Fruit fly (Drosophila melanogaster) whole organism, embryonic: ENCODE data around the gene foxo.
A peak's percentile ranks its signal among the peaks of the same experiment; 100 is the strongest.

Experiments
- Atf3 ChIP-seq: fragments of 200-800 bp; sonication (Bioruptor generic); optimal IDR thresholded peaks from 3 replicates; lab custom pipeline; 2016; ENCODE audit warnings: missing biosample characterization, missing genetic modification characterization
- Bgb ChIP-seq: fragments of 200-800 bp; sonication (Bioruptor generic); IDR thresholded peaks from 2 replicates; pipeline ENCODE4 v1.3.6; 2022; ENCODE audit warnings: missing biosample characterization, missing genetic modification characterization; ENCODE audit not compliant: partially characterized antibody
- BtbVII ChIP-seq: fragments of 200-800 bp; sonication (Bioruptor generic); optimal IDR thresholded peaks from 3 replicates; lab custom pipeline; 2017; ENCODE audit warnings: missing biosample characterization, mild to moderate bottlenecking, missing genetic modification characterization
- C15 ChIP-seq: fragments of 200-800 bp; sonication (Bioruptor generic); IDR thresholded peaks from 3 replicates; pipeline ENCODE4 v1.3.6; 2022; ENCODE audit warnings: missing biosample characterization, missing genetic modification characterization
- CG11093 ChIP-seq: fragments of 200-800 bp; sonication (Bioruptor generic); IDR thresholded peaks from 3 replicates; pipeline ENCODE4 v1.3.6; 2022; ENCODE audit warnings: missing biosample characterization, missing genetic modification characterization
- CG11695 ChIP-seq: fragments of 200-800 bp; sonication (Bioruptor generic); IDR thresholded peaks from 3 replicates; pipeline ENCODE4 v1.3.6; 2022; ENCODE audit warnings: missing biosample characterization, missing genetic modification characterization
- CG12071 ChIP-seq: fragments of 200-800 bp; sonication (Bioruptor generic); optimal IDR thresholded peaks from 3 replicates; lab custom pipeline; 2018; ENCODE audit warnings: missing biosample characterization, mild to moderate bottlenecking, missing genetic modification characterization
- CG15514 ChIP-seq: fragments of 200-800 bp; sonication (Bioruptor generic); optimal IDR thresholded peaks from 3 replicates; lab custom pipeline; 2017; ENCODE audit warnings: missing biosample characterization, missing genetic modification characterization, mild to moderate bottlenecking, moderate library complexity, missing genetic modification reagents
- CG17186 ChIP-seq: fragments of 200-800 bp; sonication (Bioruptor generic); optimal IDR thresholded peaks from 3 replicates; lab custom pipeline; 2017; ENCODE audit warnings: missing biosample characterization, missing genetic modification reagents, missing genetic modification characterization
- CG1792 ChIP-seq: fragments of 200-800 bp; sonication (Bioruptor generic); optimal IDR thresholded peaks from 2 replicates; lab custom pipeline; 2016; ENCODE audit warnings: missing biosample characterization, missing genetic modification characterization
- CG1832 ChIP-seq: fragments of 200-800 bp; sonication (Bioruptor generic); optimal IDR thresholded peaks from 2 replicates; lab custom pipeline; 2017; ENCODE audit warnings: missing biosample characterization, mild to moderate bottlenecking, missing genetic modification characterization, inconsistent platforms
- CG2202 ChIP-seq: fragments of 200-800 bp; sonication (Bioruptor generic); optimal IDR thresholded peaks from 2 replicates; lab custom pipeline; 2018; ENCODE audit warnings: missing biosample characterization, mild to moderate bottlenecking, missing genetic modification characterization
- CG32532 ChIP-seq: fragments of 200-800 bp; sonication (Bioruptor generic); IDR thresholded peaks from 2 replicates; pipeline ENCODE4 v1.3.6; 2022; ENCODE audit warnings: missing biosample characterization, missing genetic modification characterization
- CG34376 ChIP-seq: fragments of 200-800 bp; sonication (Bioruptor generic); optimal IDR thresholded peaks from 2 replicates; lab custom pipeline; 2018; ENCODE audit warnings: missing biosample characterization, mild to moderate bottlenecking, missing genetic modification characterization
- CG4282 ChIP-seq: fragments of 200-800 bp; sonication (Bioruptor generic); optimal IDR thresholded peaks from 2 replicates; lab custom pipeline; 2016; ENCODE audit warnings: missing biosample characterization, missing genetic modification characterization
- CG5180 ChIP-seq: fragments of 200-800 bp; sonication (Bioruptor generic); optimal IDR thresholded peaks from 3 replicates; lab custom pipeline; 2017; ENCODE audit warnings: missing biosample characterization, missing genetic modification characterization, mild to moderate bottlenecking, moderate library complexity, missing genetic modification reagents
- CG7987 ChIP-seq: fragments of 200-800 bp; sonication (Bioruptor generic); optimal IDR thresholded peaks from 2 replicates; lab custom pipeline; 2018; ENCODE audit warnings: missing biosample characterization, mild to moderate bottlenecking, missing genetic modification characterization, moderate library complexity
- CkIIα-i1 ChIP-seq: fragments of 200-800 bp; sonication (Bioruptor generic); IDR thresholded peaks from 2 replicates; pipeline ENCODE4 v1.3.6; 2022; ENCODE audit warnings: missing biosample characterization, missing genetic modification characterization
- Dfd ChIP-seq, 2 experiments: fragments of >200 bp; optimal IDR thresholded peaks; 2 replicates each; lab custom pipeline; 2017; ENCODE audit warnings: missing biosample characterization in 2 of 2, missing genetic modification characterization in 2 of 2
- E2f2 ChIP-seq: fragments of 200-800 bp; sonication (Bioruptor generic); IDR thresholded peaks from 2 replicates; pipeline ENCODE4 v1.3.6; 2022; ENCODE audit warnings: missing biosample characterization, missing genetic modification characterization
- Eip74EF ChIP-seq, 2 experiments: fragments of 200-800 bp in 1 of 2; fragments of >200 bp in 1 of 2; sonication (Bioruptor generic) in 1 of 2; optimal IDR thresholded peaks; 2 replicates each; lab custom pipeline; 2017 to 2019; ENCODE audit warnings: missing biosample characterization in 2 of 2, missing genetic modification characterization in 2 of 2, mild to moderate bottlenecking in 1 of 2, moderate library complexity in 1 of 2
- Ets65A ChIP-seq: fragments of 200-800 bp; sonication (Bioruptor generic); peaks from one replicate; lab custom pipeline; 2016; ENCODE audit warnings: missing biosample characterization, missing genetic modification characterization
- Hand ChIP-seq: fragments of 200-800 bp; sonication (Bioruptor generic); optimal IDR thresholded peaks from 2 replicates; lab custom pipeline; 2017; ENCODE audit warnings: mild to moderate bottlenecking, missing biosample characterization, missing genetic modification reagents, missing genetic modification characterization
- Hr3 ChIP-seq: fragments of 200-800 bp; sonication (Bioruptor generic); optimal IDR thresholded peaks from 3 replicates; lab custom pipeline; 2016; ENCODE audit warnings: missing biosample characterization, missing genetic modification characterization
- Med ChIP-seq: fragments of 200-800 bp; sonication (Bioruptor generic); peaks from one replicate; lab custom pipeline; 2016; ENCODE audit warnings: missing biosample characterization, missing genetic modification characterization, mild to moderate bottlenecking, inconsistent platforms, moderate library complexity
- Opbp ChIP-seq: fragments of 200-800 bp; sonication (Bioruptor generic); IDR thresholded peaks from 3 replicates; pipeline ENCODE4 v1.3.6; 2022; ENCODE audit warnings: missing biosample characterization, missing genetic modification characterization; ENCODE audit not compliant: partially characterized antibody
- Ravus ChIP-seq: fragments of 200-800 bp; sonication (Bioruptor generic); IDR thresholded peaks from 2 replicates; pipeline ENCODE4 v1.3.6; 2022; ENCODE audit warnings: missing biosample characterization, missing genetic modification characterization
- Sry-β ChIP-seq: fragments of 200-800 bp; sonication (Bioruptor generic); optimal IDR thresholded peaks from 2 replicates; lab custom pipeline; 2018; ENCODE audit warnings: missing biosample characterization, mild to moderate bottlenecking, missing genetic modification characterization, moderate library complexity
- Trl ChIP-seq, 3 experiments: fragments of >200 bp in 2 of 3; fragments of 200-800 bp in 1 of 3; sonication (Bioruptor generic) in 1 of 3; optimal IDR thresholded peaks; 2 replicates in 1 of 3; 3 replicates in 2 of 3; lab custom pipeline; 2016 to 2017; ENCODE audit warnings: missing biosample characterization in 1 of 3, missing genetic modification characterization in 1 of 3
- Xrp1 ChIP-seq: fragments of 200-800 bp; sonication (Bioruptor generic); IDR thresholded peaks from 2 replicates; pipeline ENCODE4 v1.3.6; 2022; ENCODE audit warnings: missing biosample characterization, missing genetic modification characterization
- abd-A ChIP-seq: fragments of 200-800 bp; sonication (Bioruptor generic); optimal IDR thresholded peaks from 3 replicates; lab custom pipeline; 2019; ENCODE audit warnings: missing biosample characterization, mild to moderate bottlenecking, missing genetic modification characterization, moderate library complexity
- bcd ChIP-seq: fragments of 200-800 bp; sonication (Bioruptor generic); optimal IDR thresholded peaks from 2 replicates; lab custom pipeline; 2017; ENCODE audit warnings: missing biosample characterization, mild to moderate bottlenecking, missing genetic modification characterization
- crc ChIP-seq: fragments of 200-800 bp; sonication (Bioruptor generic); optimal IDR thresholded peaks from 2 replicates; lab custom pipeline; 2016; ENCODE audit warnings: missing biosample characterization, missing genetic modification characterization
- cwo ChIP-seq: fragments of 200-800 bp; sonication (Bioruptor generic); optimal IDR thresholded peaks from 3 replicates; lab custom pipeline; 2017; ENCODE audit warnings: missing biosample characterization, missing genetic modification characterization, mild to moderate bottlenecking, moderate library complexity, missing genetic modification reagents
- exex ChIP-seq: fragments of 200-800 bp; sonication (Bioruptor generic); optimal IDR thresholded peaks from 4 replicates; lab custom pipeline; 2018; ENCODE audit warnings: missing biosample characterization, mild to moderate bottlenecking, missing genetic modification characterization, moderate library complexity
- fd64A ChIP-seq: fragments of 200-800 bp; sonication (Bioruptor generic); optimal IDR thresholded peaks from 3 replicates; lab custom pipeline; 2018; ENCODE audit warnings: missing biosample characterization, mild to moderate bottlenecking, missing genetic modification characterization
- fu2 ChIP-seq: fragments of 200-800 bp; sonication (Bioruptor generic); optimal IDR thresholded peaks from 2 replicates; lab custom pipeline; 2016; ENCODE audit warnings: missing biosample characterization, missing genetic modification characterization
- gro ChIP-seq: fragments of 200-800 bp; sonication (Bioruptor generic); optimal IDR thresholded peaks from 2 replicates; lab custom pipeline; 2016; ENCODE audit warnings: missing biosample characterization, missing genetic modification characterization
- lab ChIP-seq: fragments of 200-800 bp; sonication (Bioruptor generic); optimal IDR thresholded peaks from 3 replicates; lab custom pipeline; 2017; ENCODE audit warnings: missing biosample characterization, missing genetic modification characterization, mild to moderate bottlenecking, moderate library complexity, missing genetic modification reagents
- lmd ChIP-seq: fragments of 200-800 bp; sonication (Bioruptor generic); IDR thresholded peaks from 2 replicates; pipeline ENCODE4 v1.3.6; 2022; ENCODE audit warnings: missing biosample characterization, missing genetic modification characterization
- pb ChIP-seq: fragments of 200-800 bp; sonication (Bioruptor generic); optimal IDR thresholded peaks from 3 replicates; lab custom pipeline; 2016; ENCODE audit warnings: missing biosample characterization, missing genetic modification characterization
- row ChIP-seq: fragments of 200-800 bp; sonication (Bioruptor generic); IDR thresholded peaks from 3 replicates; pipeline ENCODE4 v1.3.6; 2022; ENCODE audit warnings: missing biosample characterization, missing genetic modification characterization
- sd ChIP-seq: fragments of 200-800 bp; sonication (Bioruptor generic); optimal IDR thresholded peaks from 3 replicates; lab custom pipeline; 2018; ENCODE audit warnings: missing biosample characterization, mild to moderate bottlenecking, missing genetic modification characterization, moderate library complexity
- sima ChIP-seq: fragments of 200-800 bp; sonication (Bioruptor generic); optimal IDR thresholded peaks from 2 replicates; lab custom pipeline; 2016; ENCODE audit warnings: missing biosample characterization, missing genetic modification characterization
- slp2 ChIP-seq: fragments of 200-800 bp; sonication (Bioruptor generic); optimal IDR thresholded peaks from 2 replicates; lab custom pipeline; 2016; ENCODE audit warnings: missing biosample characterization, missing genetic modification characterization
- twi ChIP-seq: fragments of 200-800 bp; optimal IDR thresholded peaks from 2 replicates; lab custom pipeline; 2019; ENCODE audit warnings: missing biosample characterization, mild to moderate bottlenecking, missing genetic modification characterization, moderate library complexity
- vvl ChIP-seq: fragments of 200-800 bp; sonication (Bioruptor generic); IDR thresholded peaks from 2 replicates; pipeline ENCODE4 v1.3.6; 2022; ENCODE audit warnings: missing biosample characterization, missing genetic modification characterization
- z ChIP-seq: fragments of 200-800 bp; sonication (Bioruptor generic); IDR thresholded peaks from 3 replicates; pipeline ENCODE4 v1.3.6; 2022; ENCODE audit warnings: missing biosample characterization, missing genetic modification characterization
- zf30C ChIP-seq: fragments of 200-800 bp; sonication (Bioruptor generic); optimal IDR thresholded peaks from 3 replicates; lab custom pipeline; 2018; ENCODE audit warnings: missing biosample characterization, mild to moderate bottlenecking, missing genetic modification characterization

The foxo gene

DNA sequence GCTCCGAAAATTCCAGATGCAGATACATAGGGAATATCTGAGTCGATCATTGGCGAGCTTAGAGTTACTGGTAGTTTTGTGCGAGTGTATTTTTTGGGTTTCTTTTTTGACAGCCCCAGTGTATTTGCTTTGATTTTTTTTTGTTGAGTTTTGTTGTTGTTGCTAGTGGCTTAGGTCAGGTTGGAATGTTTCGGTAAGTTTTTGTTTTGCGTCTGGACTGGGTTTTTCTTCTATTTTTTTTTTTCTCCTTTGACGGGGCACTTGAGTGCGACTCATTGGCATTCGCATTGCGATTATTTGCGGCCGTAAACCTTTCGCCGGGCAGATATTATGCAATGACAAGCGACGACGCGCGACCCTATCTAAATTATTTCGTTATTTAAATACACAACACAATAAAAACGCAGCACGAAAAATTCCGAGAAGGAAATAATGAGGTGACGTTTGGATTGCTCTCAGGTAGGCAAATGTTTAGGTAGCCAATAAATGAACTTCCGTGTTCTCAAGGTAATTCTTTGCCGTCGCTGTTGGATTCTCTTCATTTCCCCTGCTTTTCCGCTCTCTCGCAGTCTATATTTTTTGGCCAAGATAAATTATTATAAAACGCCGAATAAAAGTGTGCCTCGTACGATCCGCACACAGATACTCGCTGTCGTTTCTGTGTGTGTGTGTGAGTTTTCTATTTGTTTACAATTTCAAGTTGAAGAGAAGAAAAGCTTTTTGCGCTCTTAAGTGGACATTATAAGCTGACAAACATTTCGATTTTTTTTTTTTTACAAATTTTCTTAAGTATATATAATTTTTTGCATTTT lies 7.6 kb downstream of the foxo start (continued):
- TF ChIP-seq CG4282 (GFP tag; lab: Kevin White, UChicago) (no peak), CG17186 (no peak), slp2 (GFP tag; lab: Kevin White, UChicago) (no peak), CG1792 (no peak), Xrp1 (no peak), CG32532 (peak; percentile 26; the same call in 1 of the 2 replicates), CG15514 (peak; percentile 21), BtbVII (GFP tag; lab: Kevin White, UChicago) (peak; percentile 38), CkIIα-i1 (GFP tag; lab: Robert Waterston, UW) (no peak), Sry-β (GFP tag; lab: Kevin White, UChicago) (no peak), sd (peak; percentile 75), Trl (optimal IDR thresholded peaks at IDR 0.05; lab: Kevin White, UChicago) (peak; percentile 20 to 72), Trl (GFP tag; optimal IDR thresholded peaks at IDR 0.05; lab: Kevin White, UChicago) (no peak), Med (GFP tag; lab: Kevin White, UChicago) (peak; percentile 49), vvl (GFP tag; lab: Robert Waterston, UW) (no peak), twi (tag; lab: Kevin White, UChicago) (no peak), cwo (peak; percentile 20), sima (GFP tag; lab: Kevin White, UChicago) (no peak), exex (tag; lab: Kevin White, UChicago) (peak; percentile 58), z (no peak), CG11695 (GFP tag; lab: Robert Waterston, UW) (0 out of 3 replicates have a peak, but pooled peaks have one; percentile 20), fu2 (GFP tag; lab: Kevin White, UChicago) (no peak), zf30C (GFP tag; lab: Kevin White, UChicago) (peak; percentile 27), CG5180 (GFP tag; lab: Kevin White, UChicago) (peak; percentile 29), lmd (GFP tag; lab: Robert Waterston, UW) (no peak), Atf3 (GFP tag; lab: Kevin White, UChicago) (no peak), pb (GFP tag; lab: Kevin White, UChicago) (no peak), lab (GFP tag; lab: Kevin White, UChicago) (no peak), CG11093 (GFP tag; lab: Robert Waterston, UW) (no peak), E2f2 (GFP tag; lab: Robert Waterston, UW) (no peak), CG2202 (tag; lab: Kevin White, UChicago) (no peak), CG34376 (GFP tag; lab: Kevin White, UChicago) (peak; percentile 45), Opbp (GFP tag; lab: Robert Waterston, UW) (no peak), row (GFP tag; lab: Robert Waterston, UW) (0 out of 3 replicates have a peak, but pooled peaks have one; percentile 32), crc (GFP tag; lab: Kevin White, UChicago) (no peak), Bgb (GFP tag; lab: Robert Waterston, UW) (no peak), Eip74EF (GFP tag; optimal IDR thresholded peaks at IDR 0.05; lab: Kevin White, UChicago) (peak in 1 of 2 experiments; percentile 14), Dfd (GFP tag; optimal IDR thresholded peaks at IDR 0.05; lab: Kevin White, UChicago) (no peak), C15 (GFP tag; lab: Robert Waterston, UW) (no peak), CG7987 (no peak), Hand (GFP tag; lab: Kevin White, UChicago) (no peak), bcd (GFP tag; lab: Kevin White, UChicago) (peak; percentile 2), fd64A (GFP tag; lab: Kevin White, UChicago) (no peak), gro (GFP tag; lab: Kevin White, UChicago) (peak; percentile 41), abd-A (peak; percentile 29), Hr3 (GFP tag; lab: Kevin White, UChicago) (no peak), CG12071 (GFP tag; lab: Kevin White, UChicago) (peak; percentile 4), Ravus (GFP tag; lab: Robert Waterston, UW) (no peak), CG1832 (GFP tag; lab: Kevin White, UChicago) (no peak), Ets65A (GFP tag; lab: Kevin White, UChicago) (no peak)
